Worm (Caenorhabditis elegans) whole organism, young adult: ENCODE data around the gene ndub-2.

ENCODE experiments used
- B0261.1 ChIP-seq: sonication (generic microtip); optimal IDR thresholded peaks from 2 replicates; lab custom pipeline; 2016; ENCODE audit warnings: mild to moderate bottlenecking, missing genetic modification characterization, moderate library complexity, missing compliant biosample characterization
- C06A6.2 ChIP-seq: fragments of 200-800 bp; sonication (Bioruptor generic); conservative IDR thresholded peaks from 2 replicates; pipeline ENCODE4 v1.3.6; 2022; ENCODE audit warnings: missing genetic modification characterization, missing compliant biosample characterization
- F10E7.11 ChIP-seq: sonication (generic microtip); optimal IDR thresholded peaks from 2 replicates; lab custom pipeline; 2017; ENCODE audit warnings: mild to moderate bottlenecking, missing genetic modification characterization, moderate library complexity, missing compliant biosample characterization
- F49E8.2 ChIP-seq: sonication (generic microtip); optimal IDR thresholded peaks from 3 replicates; lab custom pipeline; 2017; ENCODE audit warnings: missing genetic modification characterization, mild to moderate bottlenecking, missing compliant biosample characterization, antibody characterized with exemption, moderate library complexity; ENCODE audit not compliant: insufficient read depth
- F57C9.4 ChIP-seq: sonication (generic microtip); optimal IDR thresholded peaks from 2 replicates; lab custom pipeline; 2017; ENCODE audit warnings: mild to moderate bottlenecking, missing genetic modification characterization, missing compliant biosample characterization
- K11D2.4 ChIP-seq: fragments of 200-800 bp; sonication (Bioruptor generic); IDR thresholded peaks from 2 replicates; pipeline ENCODE4 v1.3.6; 2022; ENCODE audit warnings: missing genetic modification reagents, missing genetic modification characterization, missing compliant biosample characterization
- Y53G8AR.9 ChIP-seq: fragments of 200-800 bp; sonication (Bioruptor generic); conservative IDR thresholded peaks from 2 replicates; pipeline ENCODE4 v1.3.6; 2022; ENCODE audit warnings: missing genetic modification reagents, missing genetic modification characterization, missing compliant biosample characterization
- Y67H2A.10 ChIP-seq: fragments of 200-800 bp; sonication (Bioruptor generic); conservative IDR thresholded peaks from 2 replicates; pipeline ENCODE4 v1.3.6; 2022; ENCODE audit warnings: missing genetic modification reagents, missing genetic modification characterization, missing compliant biosample characterization
- akir-1 ChIP-seq: fragments of 200-800 bp; sonication (Bioruptor generic); optimal IDR thresholded peaks from 2 replicates; lab custom pipeline; 2018; ENCODE audit warnings: mild to moderate bottlenecking, missing genetic modification characterization, moderate library complexity, missing compliant biosample characterization
- ama-1 ChIP-seq, 3 experiments: fragments of 150-350 bp in 1 of 3; sonication (generic microtip) in 2 of 3; optimal IDR thresholded peaks; 2 replicates each; lab custom pipeline; 2014 to 2018; ENCODE audit warnings: missing biosample characterization in 2 of 3, missing genetic modification characterization in 2 of 3, missing genetic modification reagents in 2 of 3
- ceh-79 ChIP-seq: sonication (generic microtip); optimal IDR thresholded peaks from 2 replicates; lab custom pipeline; 2017; ENCODE audit warnings: mild to moderate bottlenecking, missing genetic modification characterization, missing compliant biosample characterization
- dox-1 ChIP-seq: fragments of 200-800 bp; sonication (Bioruptor generic); IDR thresholded peaks from 2 replicates; pipeline ENCODE4 v1.3.6; 2022; ENCODE audit warnings: missing genetic modification reagents, missing genetic modification characterization, missing compliant biosample characterization
- dpl-1 ChIP-seq: fragments of 150-350 bp; optimal IDR thresholded peaks from 2 replicates; lab custom pipeline; 2014; ENCODE audit warnings: missing biosample characterization, missing genetic modification reagents, missing genetic modification characterization
- egl-44 ChIP-seq: fragments of 200-800 bp; sonication (Bioruptor generic); IDR thresholded peaks from 2 replicates; pipeline ENCODE4 v1.3.6; 2022; ENCODE audit warnings: missing genetic modification reagents, missing genetic modification characterization, missing compliant biosample characterization
- hlh-12 ChIP-seq: sonication (generic microtip); optimal IDR thresholded peaks from 2 replicates; lab custom pipeline; 2016; ENCODE audit warnings: missing genetic modification characterization, missing compliant biosample characterization
- hmg-20 ChIP-seq: fragments of 200-800 bp; sonication (Bioruptor generic); IDR thresholded peaks from 2 replicates; pipeline ENCODE4 v1.3.6; 2022; ENCODE audit warnings: missing genetic modification reagents, missing genetic modification characterization, missing compliant biosample characterization
- hrde-1 ChIP-seq: sonication (generic microtip); optimal IDR thresholded peaks from 2 replicates; lab custom pipeline; 2016; ENCODE audit warnings: missing genetic modification characterization, mild to moderate bottlenecking, missing compliant biosample characterization, moderate library complexity, missing genotype, missing genetic modification reagents, borderline replicate concordance
- hsf-1 ChIP-seq: fragments of 200-800 bp; sonication (Bioruptor generic); IDR thresholded peaks from 2 replicates; pipeline ENCODE4 v1.3.6; 2022; ENCODE audit warnings: missing genetic modification reagents, missing genetic modification characterization, missing compliant biosample characterization
- lag-1 ChIP-seq: fragments of 200-800 bp; sonication (Bioruptor generic); IDR thresholded peaks from 2 replicates; pipeline ENCODE4 v1.3.6; 2022; ENCODE audit warnings: missing genetic modification reagents, missing genetic modification characterization, missing compliant biosample characterization
- let-607 ChIP-seq, 2 experiments: fragments of 200-800 bp in 1 of 2; sonication (Bioruptor generic) in 1 of 2; sonication (generic microtip) in 1 of 2; optimal IDR thresholded peaks; 2 replicates each; lab custom pipeline; 2016 to 2018; ENCODE audit warnings: mild to moderate bottlenecking in 2 of 2, missing compliant biosample characterization in 2 of 2, missing genetic modification characterization in 2 of 2, moderate library complexity in 2 of 2, missing genotype in 1 of 2
- lin-35 ChIP-seq, 3 experiments: fragments of 150-350 bp in 2 of 3; sonication (generic microtip) in 1 of 3; optimal IDR thresholded peaks; 2 replicates each; lab custom pipeline; 2014 to 2018; ENCODE audit warnings: missing biosample characterization in 3 of 3, missing genetic modification characterization in 3 of 3, missing genetic modification reagents in 3 of 3
- lin-40 ChIP-seq: sonication (generic microtip); optimal IDR thresholded peaks from 2 replicates; lab custom pipeline; 2016; ENCODE audit warnings: missing genetic modification characterization, mild to moderate bottlenecking, missing compliant biosample characterization, missing genotype, missing genetic modification reagents
- lsl-1 ChIP-seq: fragments of 200-800 bp; sonication (Bioruptor generic); optimal IDR thresholded peaks from 2 replicates; lab custom pipeline; 2018; ENCODE audit warnings: mild to moderate bottlenecking, missing genetic modification characterization, moderate library complexity, missing compliant biosample characterization
- madf-3 ChIP-seq: fragments of 200-800 bp; sonication (Bioruptor generic); IDR thresholded peaks from 2 replicates; pipeline ENCODE4 v1.3.6; 2022; ENCODE audit warnings: missing genetic modification reagents, missing genetic modification characterization, missing compliant biosample characterization
- mes-4 ChIP-seq: sonication (generic microtip); optimal IDR thresholded peaks from 2 replicates; lab custom pipeline; 2016; ENCODE audit warnings: missing genotype, missing genetic modification characterization, missing compliant biosample characterization
- nfya-1 ChIP-seq: sonication (generic microtip); optimal IDR thresholded peaks from 2 replicates; lab custom pipeline; 2017; ENCODE audit warnings: antibody characterized with exemption, missing compliant biosample characterization, missing genetic modification characterization, borderline replicate concordance; ENCODE audit not compliant: insufficient read depth
- nhr-80 ChIP-seq: sonication (generic microtip); optimal IDR thresholded peaks from 2 replicates; lab custom pipeline; 2016; ENCODE audit warnings: missing genetic modification characterization, missing compliant biosample characterization
- snpc-1.3 ChIP-seq: sonication (generic microtip); optimal IDR thresholded peaks from 2 replicates; lab custom pipeline; 2017; ENCODE audit warnings: missing genetic modification characterization, mild to moderate bottlenecking, missing compliant biosample characterization, antibody characterized with exemption, moderate library complexity, missing genotype, missing genetic modification reagents; ENCODE audit not compliant: insufficient read depth
- snpc-4 ChIP-seq, 5 experiments: fragments of 150-350 bp in 1 of 5; sonication (generic microtip) in 4 of 5; optimal IDR thresholded peaks; 2 replicates each; lab custom pipeline; 2014 to 2018; ENCODE audit warnings: missing genetic modification characterization in 5 of 5, missing biosample characterization in 3 of 5, antibody characterized with exemption in 2 of 5, mild to moderate bottlenecking in 2 of 5, missing compliant biosample characterization in 2 of 5, missing genotype in 2 of 5, moderate library complexity in 2 of 5, missing genetic modification reagents in 1 of 5
- unc-130 ChIP-seq: sonication (generic microtip); optimal IDR thresholded peaks from 2 replicates; lab custom pipeline; 2016; ENCODE audit warnings: missing genetic modification reagents, missing genetic modification characterization, missing compliant biosample characterization
- ztf-26 ChIP-seq: sonication (generic microtip); optimal IDR thresholded peaks from 2 replicates; lab custom pipeline; 2017; ENCODE audit warnings: missing genetic modification characterization, missing compliant biosample characterization

Gene ndub-2

ce11 chrII:9014877-9015505 is 18.8 kb downstream of the ndub-2 start:
- no peak for TF ChIP-seq lin-40 (tag; lab: Kevin White, UChicago)
- TF ChIP-seq lin-35 (GFP tag; optimal IDR thresholded peaks at IDR 0.05; lab: Kevin White, UChicago), result no peak
- TF ChIP-seq snpc-1.3 (tag; lab: Kevin White, UChicago), result no peak
- TF ChIP-seq dox-1 (GFP tag; lab: Robert Waterston, UW), result 0 out of 2 replicates have a peak, but pooled peaks have one; percentile 9

DNA sequence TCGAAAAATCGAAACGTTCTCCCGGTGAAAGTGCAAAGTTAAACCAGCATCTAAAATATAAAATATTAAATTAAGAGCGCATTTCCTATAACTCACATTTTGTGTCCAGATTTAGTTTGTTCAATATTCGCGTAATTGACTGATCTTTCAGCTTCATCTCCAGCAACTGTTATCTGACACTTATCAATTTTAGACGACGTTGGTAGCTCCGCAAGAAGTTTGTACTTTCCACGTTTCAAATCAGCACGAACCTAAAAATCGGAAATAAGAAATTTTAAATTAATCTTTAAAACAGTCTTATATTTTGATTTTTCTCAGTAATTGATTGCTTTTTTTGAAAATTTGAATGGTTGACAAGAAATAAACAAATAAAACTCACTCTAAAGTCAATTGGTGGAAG is 21.5 kb downstream of the ndub-2 start:
- no peak for TF ChIP-seq egl-44
- no peak for TF ChIP-seq ama-1 (optimal IDR thresholded peaks at IDR 0.05; lab: Kevin White, UChicago)
- no peak for TF ChIP-seq ama-1 (GFP tag; optimal IDR thresholded peaks at IDR 0.05; lab: Kevin White, UChicago)
- no peak for TF ChIP-seq Y67H2A.10
- no peak for TF ChIP-seq F10E7.11 (tag; lab: Kevin White, UChicago)
- no peak for TF ChIP-seq nfya-1 (tag; lab: Kevin White, UChicago)
- TF ChIP-seq F57C9.4, result no peak
- TF ChIP-seq C06A6.2 (GFP tag; lab: Robert Waterston, UW), result no peak
- TF ChIP-seq ceh-79 (tag; lab: Kevin White, UChicago), result no peak
- TF ChIP-seq let-607 (tag; optimal IDR thresholded peaks at IDR 0.05; lab: Kevin White, UChicago), result no peak
- TF ChIP-seq hmg-20 (GFP tag; lab: Robert Waterston, UW), result no peak
- no peak for TF ChIP-seq lin-40 (tag; lab: Kevin White, UChicago)
- no peak for TF ChIP-seq hrde-1 (tag; lab: Kevin White, UChicago)

DNA sequence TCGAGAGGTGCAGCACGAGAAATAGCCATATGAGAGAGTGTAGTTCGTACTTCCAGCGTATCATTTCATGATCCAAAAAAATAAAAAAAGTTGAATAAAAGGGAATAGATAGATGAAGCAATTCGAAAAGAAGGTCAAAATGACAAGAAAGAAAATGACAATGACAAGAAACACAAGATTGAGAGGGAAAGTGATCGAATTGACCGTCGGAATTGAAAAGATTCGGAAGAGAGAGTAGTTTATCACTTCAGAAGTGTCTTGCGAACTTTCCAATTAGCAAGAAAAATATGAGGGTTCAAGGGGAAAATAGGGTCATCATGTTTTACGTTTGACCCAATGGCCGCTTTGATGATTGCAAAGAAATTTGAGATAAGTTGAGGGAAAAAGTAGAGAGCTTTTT is 23.5 kb downstream of the ndub-2 start, which contains the start of gene dep-1:
dep-1 (minus strand) TSS at position 95 of the 400 bp plus-strand sequence.
- TF ChIP-seq ama-1 (optimal IDR thresholded peaks at IDR 0.05; lab: Kevin White, UChicago), result no peak
- TF ChIP-seq ama-1 (GFP tag; optimal IDR thresholded peaks at IDR 0.05; lab: Kevin White, UChicago), result no peak
- TF ChIP-seq dpl-1 (GFP tag; lab: Kevin White, UChicago), result no peak
- no peak for TF ChIP-seq unc-130 (GFP tag; lab: Kevin White, UChicago)
- no peak for TF ChIP-seq hsf-1
- no peak for TF ChIP-seq ztf-26 (tag; lab: Kevin White, UChicago)
- TF ChIP-seq ceh-79 (tag; lab: Kevin White, UChicago), result no peak
- TF ChIP-seq mes-4, result no peak
- no peak for TF ChIP-seq lsl-1
- no peak for TF ChIP-seq let-607 (tag; optimal IDR thresholded peaks at IDR 0.05; lab: Kevin White, UChicago)
- no peak for TF ChIP-seq lag-1 (GFP tag; lab: Robert Waterston, UW)

DNA sequence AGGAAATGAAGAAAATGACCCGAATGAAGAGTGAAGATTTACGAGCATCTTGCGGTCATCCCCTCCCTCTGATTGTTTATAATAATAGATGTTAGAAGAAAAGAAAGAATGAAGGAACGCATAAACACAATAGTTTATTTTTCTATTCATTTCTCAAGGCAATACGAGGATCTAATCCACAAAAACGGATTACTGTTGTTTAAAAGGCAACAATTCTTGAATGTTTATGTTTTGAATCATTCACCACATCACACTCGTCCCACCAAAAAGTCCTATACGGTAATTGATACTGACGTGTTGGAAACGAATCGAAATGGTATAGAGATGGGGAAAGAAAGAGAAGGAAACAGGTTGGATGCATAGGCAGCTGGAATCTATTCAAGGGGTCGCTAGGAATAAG is 25.5 kb downstream of the ndub-2 start:
- TF ChIP-seq madf-3 (GFP tag; lab: Robert Waterston, UW), result no peak
- no peak for TF ChIP-seq B0261.1 (tag; lab: Kevin White, UChicago)
- no peak for TF ChIP-seq lsl-1
- no peak for TF ChIP-seq hlh-12 (tag; lab: Kevin White, UChicago)
- no peak for TF ChIP-seq nhr-80 (tag; lab: Kevin White, UChicago)
- TF ChIP-seq F49E8.2 (tag; lab: Kevin White, UChicago), result no peak
- no peak for TF ChIP-seq snpc-4 (GFP tag; optimal IDR thresholded peaks at IDR 0.05; lab: Kevin White, UChicago)
- no peak for TF ChIP-seq snpc-4 (tag; optimal IDR thresholded peaks at IDR 0.05; lab: Kevin White, UChicago)
- no peak for TF ChIP-seq F57C9.4

- TF ChIP-seq Y53G8AR.9 (GFP tag; lab: Robert Waterston, UW), result no peak
- TF ChIP-seq akir-1 (GFP tag; lab: Kevin White, UChicago), result no peak
- TF ChIP-seq K11D2.4 (GFP tag; lab: Robert Waterston, UW), result no peak
- no peak for TF ChIP-seq ztf-26 (tag; lab: Kevin White, UChicago)
Measured at ce11 chrII:9024312-9024711, 28.1 kb downstream of the ndub-2 start.
